Fruit fly (Drosophila melanogaster) whole organism, prepupa: ENCODE measurements around the gene acj6.

ENCODE experiments used
- Blimp-1 ChIP-seq: fragments of 200-800 bp; sonication (Bioruptor generic); optimal IDR thresholded peaks from 3 replicates; lab custom pipeline; 2017; ENCODE audit warnings: missing biosample characterization, missing genetic modification characterization, mild to moderate bottlenecking, moderate library complexity, missing genetic modification reagents
- CG10631 ChIP-seq: fragments of 200-800 bp; sonication (Bioruptor generic); optimal IDR thresholded peaks from 2 replicates; lab custom pipeline; 2016; ENCODE audit warnings: missing biosample characterization, missing genetic modification characterization
- CG15336 ChIP-seq: fragments of 200-800 bp; sonication (Bioruptor generic); IDR thresholded peaks from 2 replicates; pipeline ENCODE4 v1.3.6; 2022; ENCODE audit warnings: missing biosample characterization, missing genetic modification characterization
- CG16779 ChIP-seq: fragments of 200-800 bp; sonication (Bioruptor generic); optimal IDR thresholded peaks from 3 replicates; lab custom pipeline; 2017; ENCODE audit warnings: missing biosample characterization, mild to moderate bottlenecking, missing genetic modification characterization
- CG31627 ChIP-seq: fragments of 200-800 bp; sonication (Bioruptor generic); optimal IDR thresholded peaks from 3 replicates; lab custom pipeline; 2016; ENCODE audit warnings: missing biosample characterization, missing genetic modification characterization
- CG6854 ChIP-seq: fragments of 200-800 bp; sonication (Bioruptor generic); optimal IDR thresholded peaks from 2 replicates; lab custom pipeline; 2017; ENCODE audit warnings: missing biosample characterization, mild to moderate bottlenecking, missing genetic modification characterization
- Hr4 ChIP-seq: fragments of 200-800 bp; sonication (Bioruptor generic); optimal IDR thresholded peaks from 3 replicates; lab custom pipeline; 2016; ENCODE audit warnings: missing biosample characterization, missing genetic modification characterization

- TF ChIP-seq CG10631 (GFP tag; lab: Kevin White, UChicago) = no peak
- no peak for TF ChIP-seq CG16779 (tag; lab: Kevin White, UChicago)
- TF ChIP-seq CG6854 (GFP tag; lab: Kevin White, UChicago) = no peak
- no peak for TF ChIP-seq Blimp-1 (GFP tag; lab: Kevin White, UChicago)
- no peak for TF ChIP-seq Hr4 (GFP tag; lab: Kevin White, UChicago)
- no peak for TF ChIP-seq CG31627 (GFP tag; lab: Kevin White, UChicago)
- TF ChIP-seq CG15336 (GFP tag; lab: Robert Waterston, UW) = no peak
Measured at dm6 chrX:15319699-15320482, 59.0 kb downstream of the acj6 start.
